Worm (Caenorhabditis elegans) whole organism, early embryonic: Measurements from ENCODE around the gene EEED8.3.

Experiments
- B0310.2 ChIP-seq: sonication (generic microtip); optimal IDR thresholded peaks from 2 replicates; lab custom pipeline; 2016; ENCODE audit warnings: mild to moderate bottlenecking, missing genetic modification characterization, missing compliant biosample characterization
- aly-1 ChIP-seq: sonication (generic microtip); optimal IDR thresholded peaks from 2 replicates; lab custom pipeline; 2016; ENCODE audit warnings: missing genetic modification characterization, missing compliant biosample characterization
- ama-1 ChIP-seq: fragments of 150-350 bp; optimal IDR thresholded peaks from 2 replicates; lab custom pipeline; 2014
- flt-1 ChIP-seq: fragments of 200-800 bp; sonication (Bioruptor generic); IDR thresholded peaks from 2 replicates; pipeline ENCODE4 v1.3.6; 2022; ENCODE audit warnings: missing genetic modification characterization, missing compliant biosample characterization
- hmg-4 ChIP-seq: fragments of 200-800 bp; sonication (Bioruptor generic); optimal IDR thresholded peaks from 2 replicates; lab custom pipeline; 2018; ENCODE audit warnings: mild to moderate bottlenecking, missing genetic modification characterization, missing compliant biosample characterization
- hnd-1 ChIP-seq: sonication (generic microtip); optimal IDR thresholded peaks from 2 replicates; lab custom pipeline; 2016; ENCODE audit warnings: missing genetic modification characterization, missing compliant biosample characterization
- scrt-1 ChIP-seq: fragments of 200-800 bp; sonication (Bioruptor generic); IDR thresholded peaks from 2 replicates; pipeline ENCODE4 v1.3.6; 2022; ENCODE audit warnings: missing genetic modification characterization, missing compliant biosample characterization
- tbx-37 ChIP-seq: fragments of 200-800 bp; sonication (Bioruptor generic); conservative IDR thresholded peaks from 2 replicates; pipeline ENCODE4 v1.3.6; 2022; ENCODE audit warnings: missing genetic modification reagents, missing genetic modification characterization, missing compliant biosample characterization

ce11 chrII:5459534-5459933, 45.5 kb downstream of the EEED8.3 start:
- no peak for TF ChIP-seq B0310.2 (tag; lab: Kevin White, UChicago)
- no peak for TF ChIP-seq scrt-1 (GFP tag; lab: Robert Waterston, UW)
- no peak for TF ChIP-seq hmg-4 (GFP tag; lab: Kevin White, UChicago)
- TF ChIP-seq aly-1 (tag; lab: Kevin White, UChicago): no peak
- TF ChIP-seq hnd-1 (tag; lab: Kevin White, UChicago): no peak
- no peak for TF ChIP-seq ama-1
- no peak for TF ChIP-seq tbx-37 (GFP tag; lab: Robert Waterston, UW)
- TF ChIP-seq flt-1: no peak
